Worm (Caenorhabditis elegans) whole organism, L4/young adult: ENCODE data around the gene zipt-2.3.

Experiments used
- W03F9.2 ChIP-seq: fragments of 150-350 bp; optimal IDR thresholded peaks from 2 replicates; lab custom pipeline; 2014; ENCODE audit warnings: missing biosample characterization, missing genetic modification characterization
- dao-5 ChIP-seq: sonication (generic microtip); optimal IDR thresholded peaks from 2 replicates; lab custom pipeline; 2016; ENCODE audit warnings: missing genotype, missing genetic modification characterization, moderate library complexity, missing compliant biosample characterization
- him-1 ChIP-seq: sonication (generic microtip); optimal IDR thresholded peaks from 2 replicates; lab custom pipeline; 2016; ENCODE audit warnings: missing genotype, missing genetic modification reagents, missing genetic modification characterization, missing compliant biosample characterization

The zipt-2.3 gene

ce11 chrII:13729416-13729815 is 13.7 kb upstream of the zipt-2.3 start, which contains the start of gene Y54G9A.9:
Gene Y54G9A.9 (plus strand): TSS chrII:13729716.
- no peak for TF ChIP-seq W03F9.2 (tag; lab: Kevin White, UChicago)
- no peak for TF ChIP-seq dao-5 (tag; lab: Kevin White, UChicago)
- TF ChIP-seq him-1 (tag; lab: Kevin White, UChicago): no peak

ce11 chrII:13725793-13726192 is 10.1 kb upstream of the zipt-2.3 start, which contains the start of the genes Y54G9A.7 and bub-3:
Gene Y54G9A.7 (minus strand): TSS chrII:13725799.
Gene bub-3 (plus strand): TSS chrII:13726062.
- TF ChIP-seq W03F9.2 (tag; lab: Kevin White, UChicago): no peak
- no peak for TF ChIP-seq dao-5 (tag; lab: Kevin White, UChicago)
- no peak for TF ChIP-seq him-1 (tag; lab: Kevin White, UChicago)

- TF ChIP-seq W03F9.2 (tag; lab: Kevin White, UChicago) (no peak), him-1 (tag; lab: Kevin White, UChicago) (no peak), dao-5 (tag; lab: Kevin White, UChicago) (no peak)
Measured at ce11 chrII:13723754-13724153, 8.1 kb upstream of the zipt-2.3 start.

- no peak for TF ChIP-seq W03F9.2 (tag; lab: Kevin White, UChicago)
- no peak for TF ChIP-seq him-1 (tag; lab: Kevin White, UChicago)
- no peak for TF ChIP-seq dao-5 (tag; lab: Kevin White, UChicago)
Measured at ce11 chrII:13722763-13723162, 7.1 kb upstream of the zipt-2.3 start, which contains the start of gene Y54G9A.5. Gene Y54G9A.5 (plus strand): TSS chrII:13723007.

ce11 chrII:13721218-13721617 is 5.5 kb upstream of the zipt-2.3 start, which contains the start of gene sre-46:
Gene sre-46 (minus strand): TSS chrII:13721318.
- TF ChIP-seq W03F9.2 (tag; lab: Kevin White, UChicago) (no peak), him-1 (tag; lab: Kevin White, UChicago) (no peak), dao-5 (tag; lab: Kevin White, UChicago) (no peak)

- no peak for TF ChIP-seq W03F9.2 (tag; lab: Kevin White, UChicago)
- TF ChIP-seq him-1 (tag; lab: Kevin White, UChicago): no peak
- no peak for TF ChIP-seq dao-5 (tag; lab: Kevin White, UChicago)
Measured at ce11 chrII:13720650-13721049, 5.0 kb upstream of the zipt-2.3 start.

- TF ChIP-seq W03F9.2 (tag; lab: Kevin White, UChicago) (no peak), him-1 (tag; lab: Kevin White, UChicago) (no peak), dao-5 (tag; lab: Kevin White, UChicago) (no peak)
Measured at ce11 chrII:13717393-13718367, 2.0 kb upstream of the zipt-2.3 start.

ce11 chrII:13715333-13715732 is 346 bp downstream of the zipt-2.3 start:
- TF ChIP-seq him-1 (tag; lab: Kevin White, UChicago) (no peak), W03F9.2 (tag; lab: Kevin White, UChicago) (no peak), dao-5 (tag; lab: Kevin White, UChicago) (no peak)

- TF ChIP-seq W03F9.2 (tag; lab: Kevin White, UChicago) (no peak), him-1 (tag; lab: Kevin White, UChicago) (no peak), dao-5 (tag; lab: Kevin White, UChicago) (no peak)
Measured at ce11 chrII:13713239-13713638, 2.4 kb downstream of the zipt-2.3 start.

- TF ChIP-seq him-1 (tag; lab: Kevin White, UChicago) (no peak), W03F9.2 (tag; lab: Kevin White, UChicago) (no peak), dao-5 (tag; lab: Kevin White, UChicago) (no peak)
Measured at ce11 chrII:13711493-13712055, 4.1 kb downstream of the zipt-2.3 start.

ce11 chrII:13697691-13698090 is 18.0 kb downstream of the zipt-2.3 start:
- TF ChIP-seq dao-5 (tag; lab: Kevin White, UChicago) (no peak), him-1 (tag; lab: Kevin White, UChicago) (no peak), W03F9.2 (tag; lab: Kevin White, UChicago) (no peak)

ce11 chrII:13695343-13696332 is 20.0 kb downstream of the zipt-2.3 start, which contains the start of gene kqt-3:
Gene kqt-3 (plus strand): TSS chrII:13696282.
- TF ChIP-seq W03F9.2 (tag; lab: Kevin White, UChicago) (no peak), him-1 (tag; lab: Kevin White, UChicago) (no peak), dao-5 (tag; lab: Kevin White, UChicago) (no peak)
